Fruit fly (Drosophila melanogaster) whole organism, embryonic: ENCODE data around the gene Pp4-19C.

Experiments used
- BtbVII ChIP-seq: fragments of 200-800 bp; sonication (Bioruptor generic); optimal IDR thresholded peaks from 3 replicates; lab custom pipeline; 2017; ENCODE audit warnings: missing biosample characterization, mild to moderate bottlenecking, missing genetic modification characterization
- CG12391 ChIP-seq: fragments of 200-800 bp; sonication (Bioruptor generic); optimal IDR thresholded peaks from 3 replicates; lab custom pipeline; 2018; ENCODE audit warnings: missing biosample characterization, mild to moderate bottlenecking, missing genetic modification characterization, moderate library complexity
- CG1602 ChIP-seq: fragments of 200-800 bp; sonication (Bioruptor generic); optimal IDR thresholded peaks from 3 replicates; lab custom pipeline; 2016; ENCODE audit warnings: missing biosample characterization, missing genetic modification characterization
- CG16779 ChIP-seq: fragments of 200-800 bp; sonication (Bioruptor generic); IDR thresholded peaks from 2 replicates; pipeline ENCODE4 v1.3.6; 2022; ENCODE audit warnings: missing biosample characterization, missing genetic modification characterization
- Lhr ChIP-seq: fragments of 200-800 bp; sonication (Bioruptor generic); optimal IDR thresholded peaks from 3 replicates; lab custom pipeline; 2017; ENCODE audit warnings: mild to moderate bottlenecking, missing biosample characterization, missing genetic modification reagents, missing genetic modification characterization
- Sox102F ChIP-seq: fragments of 200-800 bp; sonication (Bioruptor generic); optimal IDR thresholded peaks from 2 replicates; lab custom pipeline; 2018; ENCODE audit warnings: missing biosample characterization, mild to moderate bottlenecking, missing genetic modification characterization, moderate library complexity
- Usf ChIP-seq: fragments of 200-800 bp; sonication (Bioruptor generic); optimal IDR thresholded peaks from 2 replicates; lab custom pipeline; 2017; ENCODE audit warnings: missing genotype, missing biosample characterization, missing genetic modification characterization
- cato ChIP-seq: fragments of 200-800 bp; sonication (Bioruptor generic); optimal IDR thresholded peaks from 2 replicates; lab custom pipeline; 2016; ENCODE audit warnings: missing biosample characterization, missing genetic modification characterization, borderline replicate concordance
- disco-r ChIP-seq: fragments of 200-800 bp; sonication (Bioruptor generic); optimal IDR thresholded peaks from 2 replicates; lab custom pipeline; 2016; ENCODE audit warnings: missing biosample characterization, missing genetic modification characterization
- tna ChIP-seq: fragments of 200-800 bp; sonication (Bioruptor generic); IDR thresholded peaks from 2 replicates; pipeline ENCODE4 v1.3.6; 2022; ENCODE audit warnings: missing biosample characterization, missing genetic modification characterization; ENCODE audit not compliant: partially characterized antibody

DNA sequence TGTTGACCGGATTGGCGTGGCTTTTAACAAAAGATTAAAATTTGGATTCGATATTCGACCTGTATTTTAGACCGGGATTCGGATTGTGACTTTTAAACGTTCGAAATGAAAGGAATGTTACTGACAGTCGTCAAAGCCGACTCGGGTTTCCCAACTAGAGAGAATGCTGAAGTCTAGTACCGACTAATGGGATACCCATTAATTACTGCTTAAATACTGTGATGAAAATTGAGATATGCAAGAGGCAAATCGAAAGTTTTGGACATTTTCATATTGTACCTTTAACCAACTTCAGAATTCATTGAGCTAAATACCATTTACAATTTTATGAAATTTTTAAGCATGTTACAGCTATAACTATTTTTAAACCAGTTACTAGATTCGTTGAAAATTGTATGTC lies 9.7 kb downstream of the Pp4-19C start, which contains the start of gene CG15458:
- TF ChIP-seq disco-r (no peak), Sox102F (no peak), CG1602 (GFP tag; lab: Kevin White, UChicago) (no peak), Lhr (GFP tag; lab: Kevin White, UChicago) (no peak), CG12391 (tag; lab: Kevin White, UChicago) (no peak), cato (GFP tag; lab: Kevin White, UChicago) (no peak), BtbVII (GFP tag; lab: Kevin White, UChicago) (no peak), CG16779 (GFP tag; lab: Robert Waterston, UW) (no peak), tna (GFP tag; lab: Robert Waterston, UW) (no peak), Usf (GFP tag; lab: Kevin White, UChicago) (no peak)
